Worm (Caenorhabditis elegans) whole organism, midembryonic: ENCODE measurements around the gene bath-47.
"Not testable (repeated sequence)": the region's sequence is repeated elsewhere in the genome, so short reads cannot be mapped to it uniquely, and the experiment has no call there.

Experiments
- T22C8.4 ChIP-seq: fragments of 200-800 bp; sonication (Bioruptor generic); IDR thresholded peaks from 2 replicates; pipeline ENCODE4 v1.3.6; 2022; ENCODE audit warnings: missing genetic modification characterization, missing compliant biosample characterization
- cog-1 ChIP-seq: sonication (generic microtip); optimal IDR thresholded peaks from 2 replicates; lab custom pipeline; 2016; ENCODE audit warnings: missing genetic modification characterization, missing compliant biosample characterization
- flt-1 ChIP-seq: fragments of 200-800 bp; sonication (Bioruptor generic); IDR thresholded peaks from 2 replicates; pipeline ENCODE4 v1.3.6; 2022; ENCODE audit warnings: missing genetic modification characterization, missing compliant biosample characterization
- klf-2 ChIP-seq: fragments of 200-800 bp; sonication (Bioruptor generic); conservative IDR thresholded peaks from 2 replicates; pipeline ENCODE4 v1.3.6; 2022; ENCODE audit warnings: missing genetic modification reagents, missing genetic modification characterization, missing compliant biosample characterization
- med-1 ChIP-seq: sonication (generic microtip); optimal IDR thresholded peaks from 2 replicates; lab custom pipeline; 2017; ENCODE audit warnings: missing genetic modification characterization, mild to moderate bottlenecking, missing compliant biosample characterization, antibody characterized with exemption, missing genetic modification reagents; ENCODE audit not compliant: insufficient read depth
- ref-1 ChIP-seq: fragments of 200-800 bp; sonication (Bioruptor generic); conservative IDR thresholded peaks from 2 replicates; pipeline ENCODE4 v1.3.6; 2022; ENCODE audit warnings: missing genetic modification reagents, missing genetic modification characterization, missing compliant biosample characterization
- tab-1 ChIP-seq: fragments of 200-800 bp; sonication (Bioruptor generic); IDR thresholded peaks from 2 replicates; pipeline ENCODE4 v1.3.6; 2022; ENCODE audit warnings: missing genetic modification characterization, missing compliant biosample characterization
- ztf-23 ChIP-seq: fragments of 200-800 bp; sonication (Bioruptor generic); IDR thresholded peaks from 2 replicates; pipeline ENCODE4 v1.3.6; 2022; ENCODE audit warnings: missing genetic modification reagents, missing genetic modification characterization, missing compliant biosample characterization
- ztf-29 ChIP-seq: fragments of 200-800 bp; sonication (Bioruptor generic); IDR thresholded peaks from 2 replicates; pipeline ENCODE4 v1.3.6; 2022; ENCODE audit warnings: missing genetic modification reagents, missing genetic modification characterization, missing compliant biosample characterization

The bath-47 gene

DNA sequence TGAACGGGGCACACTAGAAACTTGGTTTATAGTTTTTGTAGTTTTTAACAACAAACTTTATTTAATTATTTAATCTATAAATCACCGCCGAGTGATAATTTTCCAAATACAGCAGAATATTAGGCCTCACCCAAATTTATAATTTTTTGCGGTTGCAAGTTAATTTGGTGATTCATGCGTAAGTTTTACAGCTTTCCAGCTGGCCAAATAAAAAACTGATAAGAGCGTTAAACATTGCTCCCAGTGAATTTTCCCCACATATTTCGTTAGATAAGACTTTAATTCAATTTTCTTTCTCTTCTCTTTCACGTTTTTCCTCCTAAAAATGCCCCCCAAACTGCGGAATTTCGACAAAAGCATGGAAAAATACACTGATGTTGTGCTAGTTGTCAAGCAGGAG lies at the start of gene bath-47:
Gene bath-47 (plus strand): TSS at position 305 of the 400 bp plus-strand sequence.
- TF ChIP-seq cog-1 (tag; lab: Kevin White, UChicago), result no peak
- no peak for TF ChIP-seq flt-1 (GFP tag; lab: Robert Waterston, UW)
- TF ChIP-seq med-1, result no peak
- no peak for TF ChIP-seq klf-2 (GFP tag; lab: Robert Waterston, UW)
- TF ChIP-seq T22C8.4 (GFP tag; lab: Robert Waterston, UW), result no peak
- no peak for TF ChIP-seq ztf-29 (GFP tag; lab: Robert Waterston, UW)
- no peak for TF ChIP-seq ref-1 (GFP tag; lab: Robert Waterston, UW)
- TF ChIP-seq ztf-23 (GFP tag; lab: Robert Waterston, UW), result no peak
- no peak for TF ChIP-seq tab-1

DNA sequence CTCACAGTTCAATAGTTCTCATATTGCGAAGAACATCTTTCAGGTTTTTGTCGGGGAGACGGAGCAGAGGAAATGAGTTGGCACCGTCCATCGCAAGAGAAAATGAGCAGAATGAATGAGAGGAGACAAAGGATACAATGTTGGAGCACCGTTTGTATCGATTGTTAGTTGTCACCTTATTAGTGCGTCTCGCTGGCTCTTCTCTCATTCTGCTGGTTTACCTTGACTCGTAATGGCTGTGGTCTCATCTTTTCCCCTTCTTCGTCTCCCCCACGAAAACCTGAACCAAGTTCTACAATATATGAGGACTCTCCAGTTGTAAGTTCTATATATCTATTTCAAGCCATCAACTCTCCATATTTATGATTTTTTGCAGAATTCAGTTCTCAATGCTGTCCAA lies 45.4 kb upstream of the bath-47 start, which contains the start of the genes fbxb-54 and fbxb-50:
Gene fbxb-54 (minus strand): TSS at position 101 of the 400 bp plus-strand sequence.
Gene fbxb-50 (plus strand): TSS at position 227 of the 400 bp plus-strand sequence.
- not testable (repeated sequence) for TF ChIP-seq klf-2 (GFP tag; lab: Robert Waterston, UW); med-1; cog-1 (tag; lab: Kevin White, UChicago)

DNA sequence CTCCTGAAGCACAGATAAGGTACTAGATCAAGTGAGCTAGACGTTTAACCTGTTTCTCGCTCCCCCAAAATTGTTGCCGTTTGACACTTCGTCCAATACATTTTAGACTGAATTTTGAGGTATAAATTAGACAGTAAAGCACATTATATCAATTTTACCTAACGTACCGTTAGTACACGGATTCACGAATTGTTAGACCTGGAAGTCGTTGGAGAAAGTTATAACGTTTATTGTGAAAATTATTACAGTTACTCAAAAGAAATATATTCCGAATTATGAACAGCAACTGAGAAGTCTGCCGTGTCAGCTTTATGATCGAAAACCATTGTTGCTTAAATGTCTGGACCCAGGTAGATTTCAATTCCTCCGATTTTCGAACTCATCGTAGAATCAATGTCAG lies 40.8 kb upstream of the bath-47 start:
- no peak for TF ChIP-seq med-1
- TF ChIP-seq ztf-23 (GFP tag; lab: Robert Waterston, UW), result no peak
- no peak for TF ChIP-seq flt-1 (GFP tag; lab: Robert Waterston, UW)
- TF ChIP-seq ztf-29 (GFP tag; lab: Robert Waterston, UW), result no peak
- TF ChIP-seq T22C8.4 (GFP tag; lab: Robert Waterston, UW), result no peak
- TF ChIP-seq tab-1, result no peak
- no peak for TF ChIP-seq ref-1 (GFP tag; lab: Robert Waterston, UW)
- TF ChIP-seq cog-1 (tag; lab: Kevin White, UChicago), result no peak
- no peak for TF ChIP-seq klf-2 (GFP tag; lab: Robert Waterston, UW)

DNA sequence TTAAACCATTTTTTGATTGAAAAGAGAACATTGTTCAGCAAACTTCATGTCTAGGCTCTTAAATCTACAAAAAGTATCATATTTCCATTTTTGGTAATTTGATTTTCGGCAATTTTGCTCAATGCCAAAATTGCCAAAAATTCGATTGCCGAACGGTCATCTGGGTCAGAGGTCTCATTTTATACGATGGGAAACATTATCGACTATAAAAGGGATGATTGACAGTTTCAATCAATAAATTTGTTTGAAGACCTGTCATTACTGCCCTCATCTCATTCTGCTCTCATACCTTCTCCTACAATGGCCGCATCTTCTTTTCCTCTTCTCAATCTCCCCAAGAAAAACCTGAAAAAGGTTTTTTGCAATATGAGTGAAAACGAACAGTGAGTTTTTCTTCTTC lies 39.7 kb upstream of the bath-47 start, which contains the start of gene K05F6.14:
Gene K05F6.14 (plus strand): TSS at position 301 of the 400 bp plus-strand sequence.
- TF ChIP-seq flt-1 (GFP tag; lab: Robert Waterston, UW) (no peak), T22C8.4 (GFP tag; lab: Robert Waterston, UW) (no peak), ztf-23 (GFP tag; lab: Robert Waterston, UW) (no peak), klf-2 (GFP tag; lab: Robert Waterston, UW) (no peak), med-1 (no peak), cog-1 (tag; lab: Kevin White, UChicago) (no peak), ref-1 (GFP tag; lab: Robert Waterston, UW) (no peak), ztf-29 (GFP tag; lab: Robert Waterston, UW) (no peak), tab-1 (no peak)

DNA sequence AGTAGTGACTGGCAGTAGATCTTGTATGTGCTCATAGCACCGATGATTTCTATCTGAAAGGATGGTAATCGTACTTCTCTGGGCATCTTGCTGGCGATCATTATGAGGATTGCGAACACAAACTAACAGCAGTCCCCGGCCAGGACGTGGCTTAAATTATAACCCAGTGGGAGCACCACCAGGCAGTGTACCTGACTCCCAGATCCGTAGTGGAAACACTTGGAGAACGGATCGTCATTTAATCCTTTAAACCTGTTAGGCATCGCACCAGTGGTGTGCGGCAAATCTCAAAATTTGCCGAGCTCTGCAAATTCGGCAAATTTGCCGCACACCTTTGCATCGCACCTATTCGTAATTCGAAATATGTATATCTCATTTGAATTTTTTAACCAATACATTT lies 34.0 kb upstream of the bath-47 start, which contains the start of gene K05F6.8:
Gene K05F6.8 (minus strand): TSS at position 101 of the 400 bp plus-strand sequence.
- TF ChIP-seq cog-1 (tag; lab: Kevin White, UChicago) (no peak), med-1 (no peak), klf-2 (GFP tag; lab: Robert Waterston, UW) (no peak), ztf-23 (GFP tag; lab: Robert Waterston, UW) (no peak), tab-1 (no peak), T22C8.4 (GFP tag; lab: Robert Waterston, UW) (no peak), ztf-29 (GFP tag; lab: Robert Waterston, UW) (no peak), flt-1 (GFP tag; lab: Robert Waterston, UW) (no peak), ref-1 (GFP tag; lab: Robert Waterston, UW) (no peak)

DNA sequence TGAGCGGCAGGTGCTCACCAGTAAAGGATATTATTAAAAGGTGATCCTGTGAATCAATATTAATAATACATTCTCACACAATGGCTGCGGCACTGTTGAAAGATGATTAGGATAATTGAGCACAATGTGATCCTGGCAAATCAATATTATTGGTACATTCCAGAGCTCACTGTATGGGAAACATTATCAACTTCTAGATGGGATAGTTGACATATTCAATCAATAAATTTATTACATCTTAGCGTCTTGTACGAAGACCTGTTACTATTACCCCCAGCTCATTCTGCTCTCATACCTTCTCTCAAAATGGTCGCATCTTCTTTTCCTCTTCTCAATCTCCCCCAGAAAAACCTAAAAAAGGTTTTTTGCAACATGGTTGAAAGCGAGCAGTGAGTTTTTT lies 33.4 kb upstream of the bath-47 start, which contains the start of gene fbxb-49:
Gene fbxb-49 (plus strand): TSS at position 301 of the 400 bp plus-strand sequence.
- TF ChIP-seq ztf-23 (GFP tag; lab: Robert Waterston, UW), result no peak
- TF ChIP-seq klf-2 (GFP tag; lab: Robert Waterston, UW), result no peak
- TF ChIP-seq cog-1 (tag; lab: Kevin White, UChicago), result no peak
- no peak for TF ChIP-seq T22C8.4 (GFP tag; lab: Robert Waterston, UW)
- no peak for TF ChIP-seq flt-1 (GFP tag; lab: Robert Waterston, UW)
- no peak for TF ChIP-seq med-1
- TF ChIP-seq tab-1, result no peak
- no peak for TF ChIP-seq ref-1 (GFP tag; lab: Robert Waterston, UW)
- TF ChIP-seq ztf-29 (GFP tag; lab: Robert Waterston, UW), result no peak

DNA sequence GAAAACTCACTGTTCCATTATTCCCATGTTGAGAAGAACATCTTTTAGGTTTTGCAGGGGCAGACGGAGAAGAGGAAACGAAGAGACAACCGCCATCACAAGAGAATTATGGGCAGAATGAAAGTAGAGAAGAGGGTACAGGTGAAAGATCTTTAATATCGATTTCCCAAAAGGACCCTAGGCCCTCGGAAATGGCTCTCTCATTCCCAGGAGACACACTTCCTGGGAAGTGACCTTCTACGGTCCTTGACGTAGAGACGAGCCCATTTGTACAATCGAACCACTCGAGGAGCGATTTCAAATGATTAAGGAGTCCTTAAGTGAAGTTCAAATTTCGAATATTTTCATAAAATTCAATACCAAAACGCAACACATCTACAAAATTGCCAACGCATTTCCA lies 30.6 kb upstream of the bath-47 start, which contains the start of gene fbxb-46:
Gene fbxb-46 (minus strand): TSS at position 101 of the 400 bp plus-strand sequence.
- TF ChIP-seq tab-1 (no peak), T22C8.4 (GFP tag; lab: Robert Waterston, UW) (no peak), flt-1 (GFP tag; lab: Robert Waterston, UW) (no peak), klf-2 (GFP tag; lab: Robert Waterston, UW) (no peak), ztf-29 (GFP tag; lab: Robert Waterston, UW) (no peak), ref-1 (GFP tag; lab: Robert Waterston, UW) (no peak), ztf-23 (GFP tag; lab: Robert Waterston, UW) (no peak), med-1 (no peak), cog-1 (tag; lab: Kevin White, UChicago) (no peak)

DNA sequence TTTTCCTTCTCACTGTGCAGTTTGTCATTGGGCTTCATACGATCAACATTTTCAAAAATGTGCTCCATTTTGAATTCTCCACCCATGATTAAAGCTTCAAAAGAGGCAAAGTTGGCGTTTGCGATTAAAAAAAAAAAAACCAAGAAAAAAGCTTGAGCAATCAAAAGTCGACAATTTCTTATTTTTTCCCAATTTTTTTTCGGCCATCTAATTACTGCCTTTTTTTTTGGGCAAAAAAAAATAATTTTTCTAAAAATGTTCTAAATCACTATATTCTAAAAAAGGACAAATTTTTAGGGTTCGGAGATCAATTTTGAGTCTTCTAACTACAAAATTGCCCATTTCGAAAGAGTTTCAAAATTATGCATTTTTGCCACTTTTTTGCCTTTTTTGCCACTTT lies 25.6 kb upstream of the bath-47 start, which contains the start of gene K05F6.10:
Gene K05F6.10 (minus strand): TSS at position 101 of the 400 bp plus-strand sequence.
- TF ChIP-seq med-1, result no peak
- TF ChIP-seq ref-1 (GFP tag; lab: Robert Waterston, UW), result no peak
- TF ChIP-seq ztf-23 (GFP tag; lab: Robert Waterston, UW), result no peak
- no peak for TF ChIP-seq cog-1 (tag; lab: Kevin White, UChicago)
- no peak for TF ChIP-seq T22C8.4 (GFP tag; lab: Robert Waterston, UW)
- no peak for TF ChIP-seq flt-1 (GFP tag; lab: Robert Waterston, UW)
- no peak for TF ChIP-seq tab-1
- no peak for TF ChIP-seq ztf-29 (GFP tag; lab: Robert Waterston, UW)
- no peak for TF ChIP-seq klf-2 (GFP tag; lab: Robert Waterston, UW)

DNA sequence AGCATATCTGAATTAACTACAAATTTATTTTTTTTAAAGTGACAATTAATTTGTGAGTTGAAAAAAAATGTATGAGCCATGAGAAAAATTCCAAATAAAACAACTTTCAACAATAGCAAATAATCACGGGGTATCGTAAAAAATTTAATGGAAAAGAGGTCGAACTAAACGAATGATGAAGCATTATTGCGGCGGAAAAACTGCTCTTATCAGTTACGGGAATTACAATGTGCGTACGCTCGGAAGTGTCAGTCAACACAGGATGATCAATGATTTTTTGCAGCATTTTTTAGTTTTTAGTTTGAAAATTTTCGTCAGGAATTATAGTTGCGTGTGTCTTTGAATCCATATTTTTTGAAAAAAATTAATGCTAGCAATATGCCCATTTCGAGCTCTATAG lies 24.8 kb upstream of the bath-47 start:
- no peak for TF ChIP-seq flt-1 (GFP tag; lab: Robert Waterston, UW)
- no peak for TF ChIP-seq ztf-23 (GFP tag; lab: Robert Waterston, UW)
- TF ChIP-seq T22C8.4 (GFP tag; lab: Robert Waterston, UW), result no peak
- TF ChIP-seq ztf-29 (GFP tag; lab: Robert Waterston, UW), result no peak
- no peak for TF ChIP-seq klf-2 (GFP tag; lab: Robert Waterston, UW)
